Worm (Caenorhabditis elegans) whole organism, L1 larva: ENCODE measurements around the gene gap-2.
A peak's percentile ranks its signal among the peaks of the same experiment; 100 is the strongest.

Experiments used
- C04F5.9 ChIP-seq: sonication (generic microtip); optimal IDR thresholded peaks from 2 replicates; lab custom pipeline; 2016; ENCODE audit warnings: missing genetic modification characterization, missing compliant biosample characterization
- blmp-1 ChIP-seq: fragments of 150-350 bp; optimal IDR thresholded peaks from 2 replicates; lab custom pipeline; 2014; ENCODE audit warnings: missing biosample characterization, missing genetic modification characterization
- ces-1 ChIP-seq: fragments of 150-350 bp; optimal IDR thresholded peaks from 2 replicates; lab custom pipeline; 2014; ENCODE audit warnings: missing biosample characterization, missing genetic modification reagents, missing genetic modification characterization
- egl-27 ChIP-seq, 2 experiments: fragments of 150-350 bp in 1 of 2; sonication (generic microtip); optimal IDR thresholded peaks; 3 replicates each; lab custom pipeline; 2017 to 2018; ENCODE audit warnings: missing biosample characterization in 2 of 2, missing genetic modification characterization in 2 of 2, missing genetic modification reagents in 2 of 2
- lsy-2 ChIP-seq, 2 experiments: fragments of 150-350 bp; optimal IDR thresholded peaks; 2 replicates each; lab custom pipeline; 2014; ENCODE audit warnings: missing biosample characterization in 2 of 2, missing genetic modification characterization in 2 of 2
- nhr-28 ChIP-seq: fragments of 150-350 bp; optimal IDR thresholded peaks from 2 replicates; lab custom pipeline; 2014; ENCODE audit warnings: missing biosample characterization, missing genetic modification characterization
- nhr-71 ChIP-seq: sonication (generic microtip); optimal IDR thresholded peaks from 2 replicates; lab custom pipeline; 2016; ENCODE audit warnings: mild to moderate bottlenecking, missing genetic modification characterization, moderate library complexity, missing compliant biosample characterization
- nhr-76 ChIP-seq: sonication (generic microtip); optimal IDR thresholded peaks from 2 replicates; lab custom pipeline; 2017; ENCODE audit warnings: missing biosample characterization, missing genetic modification characterization
- rnt-1 ChIP-seq: sonication (generic microtip); optimal IDR thresholded peaks from 2 replicates; lab custom pipeline; 2016; ENCODE audit warnings: mild to moderate bottlenecking, missing genetic modification characterization, moderate library complexity, missing compliant biosample characterization
- snpc-4 ChIP-seq: fragments of 150-350 bp; optimal IDR thresholded peaks from 2 replicates; lab custom pipeline; 2014; ENCODE audit warnings: missing biosample characterization, missing genetic modification characterization
- tbx-2 ChIP-seq: sonication (generic microtip); optimal IDR thresholded peaks from 2 replicates; lab custom pipeline; 2016; ENCODE audit warnings: missing genetic modification characterization, missing compliant biosample characterization
- unc-62 ChIP-seq: fragments of 150-350 bp; optimal IDR thresholded peaks from 2 replicates; lab custom pipeline; 2014; ENCODE audit warnings: missing biosample characterization, missing genetic modification reagents, missing genetic modification characterization
- ztf-4 ChIP-seq: fragments of 150-350 bp; optimal IDR thresholded peaks from 2 replicates; lab custom pipeline; 2014; ENCODE audit warnings: missing biosample characterization, missing genetic modification characterization

- TF ChIP-seq tbx-2 (tag; lab: Kevin White, UChicago), result no peak
- no peak for TF ChIP-seq snpc-4 (tag; lab: Kevin White, UChicago)
- TF ChIP-seq blmp-1 (tag; lab: Kevin White, UChicago), result peak; percentile 90
- no peak for TF ChIP-seq nhr-28 (tag; lab: Kevin White, UChicago)
- TF ChIP-seq nhr-71 (tag; lab: Kevin White, UChicago), result no peak
- TF ChIP-seq nhr-76 (tag; lab: Kevin White, UChicago), result no peak
- no peak for TF ChIP-seq ztf-4 (tag; lab: Kevin White, UChicago)
- TF ChIP-seq lsy-2 (tag; optimal IDR thresholded peaks at IDR 0.05; lab: Kevin White, UChicago), result peak in 1 of 2 experiments; percentile 14
- no peak for TF ChIP-seq egl-27 (tag; optimal IDR thresholded peaks at IDR 0.05; lab: Kevin White, UChicago)
- TF ChIP-seq ces-1 (GFP tag; lab: Kevin White, UChicago), result no peak
- no peak for TF ChIP-seq unc-62
- no peak for TF ChIP-seq C04F5.9 (tag; lab: Kevin White, UChicago)
- peak; percentile 26 for TF ChIP-seq rnt-1 (tag; lab: Kevin White, UChicago)
Observed at ce11 chrX:9549657-9550369, 77.5 kb downstream of the gap-2 start.
